Fruit fly (Drosophila melanogaster) whole organism, wandering third instar larva: ENCODE results near the gene CG31457.
A peak's percentile ranks its signal among the peaks of the same experiment; 100 is the strongest.

Source experiments
- Dif ChIP-seq: fragments of 200-275, 200-300 bp; sonication (Bioruptor generic); optimal IDR thresholded peaks from 2 replicates; lab custom pipeline; 2018; ENCODE audit warnings: missing biosample characterization, missing genetic modification characterization; ENCODE audit not compliant: partially characterized antibody
- HLH106 ChIP-seq: fragments of 200-800 bp; optimal IDR thresholded peaks from 3 replicates; lab custom pipeline; 2019; ENCODE audit warnings: missing biosample characterization, mild to moderate bottlenecking, missing genetic modification characterization, moderate library complexity
- Hr78 ChIP-seq: fragments of >200 bp; optimal IDR thresholded peaks from 2 replicates; lab custom pipeline; 2017; ENCODE audit warnings: missing biosample characterization, missing genetic modification characterization
- N ChIP-seq: fragments of >200 bp; optimal IDR thresholded peaks from 2 replicates; lab custom pipeline; 2018; ENCODE audit warnings: missing biosample characterization, missing external identifiers, missing genetic modification characterization
- Vsx2 ChIP-seq: fragments of 200-300, 225-300 bp; sonication (Bioruptor generic); optimal IDR thresholded peaks from 2 replicates; lab custom pipeline; 2018; ENCODE audit warnings: missing biosample characterization, missing genetic modification characterization; ENCODE audit not compliant: partially characterized antibody
- h ChIP-seq: fragments of 200-800 bp; sonication (Bioruptor generic); optimal IDR thresholded peaks from 3 replicates; lab custom pipeline; 2016; ENCODE audit warnings: missing biosample characterization, mild to moderate bottlenecking, missing genetic modification characterization
- jim ChIP-seq: fragments of 175-275, 200-325 bp; sonication (Bioruptor generic); optimal IDR thresholded peaks from 2 replicates; lab custom pipeline; 2016; ENCODE audit warnings: missing biosample characterization, mild to moderate bottlenecking, missing genetic modification characterization
- pan ChIP-seq: fragments of >200 bp; optimal IDR thresholded peaks from 2 replicates; lab custom pipeline; 2017
- psq ChIP-seq: fragments of 200-800 bp; sonication (Bioruptor generic); optimal IDR thresholded peaks from 3 replicates; lab custom pipeline; 2017; ENCODE audit warnings: missing biosample characterization, mild to moderate bottlenecking, missing genetic modification characterization, moderate library complexity
- rgr ChIP-seq: fragments of 200-800 bp; sonication (Bioruptor generic); optimal IDR thresholded peaks from 3 replicates; lab custom pipeline; 2016; ENCODE audit warnings: missing biosample characterization, mild to moderate bottlenecking, missing genetic modification characterization
- usp ChIP-seq: fragments of >200 bp; optimal IDR thresholded peaks from 2 replicates; lab custom pipeline; 2017; ENCODE audit warnings: missing biosample characterization, missing genetic modification characterization

- TF ChIP-seq usp (GFP tag; lab: Kevin White, UChicago) (no peak), HLH106 (tag; lab: Kevin White, UChicago) (peak; percentile 67), pan (lab: Kevin White, UChicago) (no peak), Dif (GFP tag; lab: Kevin White, UChicago) (no peak), h (GFP tag; lab: Kevin White, UChicago) (peak; percentile 67), Vsx2 (GFP tag; lab: Kevin White, UChicago) (no peak), psq (GFP tag; lab: Kevin White, UChicago) (peak; percentile 52), Hr78 (GFP tag; lab: Kevin White, UChicago) (no peak), rgr (peak; percentile 87), jim (GFP tag; lab: Kevin White, UChicago) (no peak), N (GFP tag; lab: Kevin White, UChicago) (no peak)
Measured at dm6 chr3R:23174739-23175138, 47.0 kb upstream of the CG31457 start.
